Worm (Caenorhabditis elegans) whole organism, L3 larva: ENCODE measurements around the gene K12H6.8.

Experiments
- R02D3.7 ChIP-seq: fragments of 150-350 bp; optimal IDR thresholded peaks from 2 replicates; lab custom pipeline; 2014; ENCODE audit warnings: missing biosample characterization, missing genetic modification characterization
- aly-2 ChIP-seq: fragments of 150-350 bp; optimal IDR thresholded peaks from 2 replicates; lab custom pipeline; 2014; ENCODE audit warnings: missing biosample characterization, missing genetic modification characterization
- ama-1 ChIP-seq: fragments of 150-350 bp; optimal IDR thresholded peaks from 2 replicates; lab custom pipeline; 2018
- ceh-16 ChIP-seq: sonication (generic microtip); optimal IDR thresholded peaks from 2 replicates; lab custom pipeline; 2017; ENCODE audit warnings: missing biosample characterization, missing genetic modification characterization
- ceh-9 ChIP-seq: sonication (generic microtip); optimal IDR thresholded peaks from 2 replicates; lab custom pipeline; 2018; ENCODE audit warnings: missing biosample characterization, missing genetic modification characterization
- egl-27 ChIP-seq: sonication (generic microtip); optimal IDR thresholded peaks from 4 replicates; lab custom pipeline; 2017; ENCODE audit warnings: missing biosample characterization, missing genetic modification reagents, missing genetic modification characterization
- egl-5 ChIP-seq: fragments of 150-350 bp; optimal IDR thresholded peaks from 2 replicates; lab custom pipeline; 2017; ENCODE audit warnings: missing biosample characterization, missing genetic modification reagents, missing genetic modification characterization, inconsistent platforms
- elt-1 ChIP-seq: fragments of 150-350 bp; optimal IDR thresholded peaks from 2 replicates; lab custom pipeline; 2014; ENCODE audit warnings: missing biosample characterization, missing genetic modification characterization
- elt-3 ChIP-seq, 3 experiments: fragments of 150-350 bp in 1 of 3; sonication (generic microtip) in 2 of 3; optimal IDR thresholded peaks; 2 replicates in 2 of 3; 4 replicates in 1 of 3; lab custom pipeline; 2014 to 2017; ENCODE audit warnings: missing biosample characterization in 3 of 3, missing genetic modification characterization in 3 of 3
- fkh-10 ChIP-seq: sonication (generic microtip); optimal IDR thresholded peaks from 2 replicates; lab custom pipeline; 2017; ENCODE audit warnings: missing biosample characterization, missing genetic modification reagents, missing genetic modification characterization
- fkh-2 ChIP-seq: fragments of 150-350 bp; optimal IDR thresholded peaks from 2 replicates; lab custom pipeline; 2014; ENCODE audit warnings: missing biosample characterization, missing genetic modification reagents, missing genetic modification characterization
- fos-1 ChIP-seq: fragments of 150-350 bp; optimal IDR thresholded peaks from 2 replicates; lab custom pipeline; 2014; ENCODE audit warnings: missing biosample characterization, missing genetic modification characterization
- jun-1 ChIP-seq: fragments of 150-350 bp; optimal IDR thresholded peaks from 2 replicates; lab custom pipeline; 2014; ENCODE audit warnings: missing biosample characterization, missing genetic modification reagents, missing genetic modification characterization
- lin-15B ChIP-seq: fragments of 150-350 bp; optimal IDR thresholded peaks from 2 replicates; lab custom pipeline; 2014; ENCODE audit warnings: missing biosample characterization, missing genetic modification characterization
- lin-39 ChIP-seq: fragments of 150-350 bp; optimal IDR thresholded peaks from 2 replicates; lab custom pipeline; 2018; ENCODE audit warnings: missing biosample characterization, missing genetic modification reagents, missing genetic modification characterization
- mdl-1 ChIP-seq: fragments of 150-350 bp; optimal IDR thresholded peaks from 2 replicates; lab custom pipeline; 2014; ENCODE audit warnings: missing biosample characterization, missing genetic modification characterization
- mml-1 ChIP-seq: fragments of 150-350 bp; sonication (generic microtip); optimal IDR thresholded peaks from 3 replicates; lab custom pipeline; 2014; ENCODE audit warnings: missing biosample characterization, missing genetic modification characterization
- nfya-1 ChIP-seq: sonication (generic microtip); optimal IDR thresholded peaks from 2 replicates; lab custom pipeline; 2017; ENCODE audit warnings: missing genetic modification characterization, mild to moderate bottlenecking, missing compliant biosample characterization, antibody characterized with exemption, moderate library complexity; ENCODE audit not compliant: insufficient read depth
- nhr-23 ChIP-seq: fragments of 150-350 bp; optimal IDR thresholded peaks from 2 replicates; lab custom pipeline; 2014; ENCODE audit warnings: missing biosample characterization, missing genetic modification reagents, missing genetic modification characterization
- nhr-237 ChIP-seq: fragments of 150-350 bp; optimal IDR thresholded peaks from 2 replicates; lab custom pipeline; 2014; ENCODE audit warnings: missing biosample characterization, missing genetic modification characterization
- nhr-25 ChIP-seq: sonication (generic microtip); optimal IDR thresholded peaks from 2 replicates; lab custom pipeline; 2017; ENCODE audit warnings: missing biosample characterization, missing genetic modification characterization
- nhr-43 ChIP-seq: sonication (generic microtip); optimal IDR thresholded peaks from 2 replicates; lab custom pipeline; 2016; ENCODE audit warnings: mild to moderate bottlenecking, missing genetic modification characterization, missing compliant biosample characterization; ENCODE audit not compliant: poor library complexity, severe bottlenecking
- nhr-76 ChIP-seq: fragments of 150-350 bp; sonication (generic microtip); optimal IDR thresholded peaks from 5 replicates; lab custom pipeline; 2014; ENCODE audit warnings: missing biosample characterization, missing genetic modification characterization
- nhr-77 ChIP-seq: fragments of 150-350 bp; optimal IDR thresholded peaks from 2 replicates; lab custom pipeline; 2014; ENCODE audit warnings: missing biosample characterization, missing genetic modification characterization
- pha-4 ChIP-seq: fragments of 150-350 bp; optimal IDR thresholded peaks from 2 replicates; lab custom pipeline; 2014; ENCODE audit warnings: missing biosample characterization, missing genetic modification reagents, missing genetic modification characterization
- pqm-1 ChIP-seq: fragments of 150-350 bp; optimal IDR thresholded peaks from 2 replicates; lab custom pipeline; 2017; ENCODE audit warnings: missing biosample characterization, missing genetic modification characterization, inconsistent platforms
- skn-1 ChIP-seq: fragments of 150-350 bp; optimal IDR thresholded peaks from 2 replicates; lab custom pipeline; 2014; ENCODE audit warnings: missing biosample characterization, missing genetic modification characterization
- snpc-4 ChIP-seq: fragments of 150-350 bp; optimal IDR thresholded peaks from 2 replicates; lab custom pipeline; 2014; ENCODE audit warnings: missing biosample characterization, missing genetic modification characterization
- unc-39 ChIP-seq: sonication (generic microtip); optimal IDR thresholded peaks from 4 replicates; lab custom pipeline; 2017; ENCODE audit warnings: missing biosample characterization, missing genetic modification characterization
- zag-1 ChIP-seq: fragments of 150-350 bp; optimal IDR thresholded peaks from 2 replicates; lab custom pipeline; 2014; ENCODE audit warnings: missing biosample characterization, missing genetic modification characterization
- ztf-11 ChIP-seq: fragments of 150-350 bp; optimal IDR thresholded peaks from 2 replicates; lab custom pipeline; 2014; ENCODE audit warnings: missing biosample characterization, missing genetic modification characterization
- ztf-4 ChIP-seq: fragments of 150-350 bp; optimal IDR thresholded peaks from 2 replicates; lab custom pipeline; 2014; ENCODE audit warnings: missing biosample characterization, missing genetic modification characterization

K12H6.8 gene

ce11 chrII:2857559-2857958 is 29.9 kb downstream of the K12H6.8 start:
- TF ChIP-seq nhr-76 (tag; lab: Kevin White, UChicago) = no peak
- peak; percentile 49 for TF ChIP-seq nhr-25 (tag; lab: Kevin White, UChicago)
- no peak for TF ChIP-seq aly-2
- TF ChIP-seq nhr-43 (tag; lab: Kevin White, UChicago) = peak; percentile 63
- TF ChIP-seq elt-3 (tag; optimal IDR thresholded peaks at IDR 0.05; lab: Kevin White, UChicago) = peak in 2 of 3 experiments; percentile 70 to 95
- TF ChIP-seq elt-1 = peak; percentile 81
- TF ChIP-seq, all 47 proteins: peak for 4

ce11 chrII:2858851-2859250 is 31.2 kb downstream of the K12H6.8 start:
- TF ChIP-seq egl-5 (tag; lab: Kevin White, UChicago) (no peak), mml-1 (no peak), snpc-4 (tag; lab: Kevin White, UChicago) (no peak), fkh-10 (GFP tag; lab: Kevin White, UChicago) (no peak), unc-39 (no peak), jun-1 (tag; lab: Kevin White, UChicago) (no peak), lin-39 (no peak), ztf-11 (tag; lab: Kevin White, UChicago) (no peak)

ce11 chrII:2859315-2859714 is 31.6 kb downstream of the K12H6.8 start:
- TF ChIP-seq zag-1 (tag; lab: Kevin White, UChicago) (no peak), pqm-1 (tag; lab: Kevin White, UChicago) (no peak), egl-27 (tag; lab: Kevin White, UChicago) (no peak), nhr-76 (tag; lab: Kevin White, UChicago) (no peak), mdl-1 (tag; lab: Kevin White, UChicago) (no peak), nhr-43 (tag; lab: Kevin White, UChicago) (no peak), fkh-10 (GFP tag; lab: Kevin White, UChicago) (no peak), skn-1 (tag; lab: Kevin White, UChicago) (no peak), fos-1 (tag; lab: Kevin White, UChicago) (no peak), aly-2 (no peak), ztf-4 (tag; lab: Kevin White, UChicago) (no peak), lin-15B (no peak), ceh-9 (tag; lab: Kevin White, UChicago) (no peak), lin-39 (no peak), pha-4 (tag; lab: Kevin White, UChicago) (no peak), nhr-77 (tag; lab: Kevin White, UChicago) (no peak), jun-1 (tag; lab: Kevin White, UChicago) (no peak), mml-1 (no peak), nhr-237 (tag; lab: Kevin White, UChicago) (no peak), ama-1 (lab: Kevin White, UChicago) (no peak)
- TF ChIP-seq, all 47 proteins: peak for 0

ce11 chrII:2859873-2860821 is 32.5 kb downstream of the K12H6.8 start:
- TF ChIP-seq ztf-11 (tag; lab: Kevin White, UChicago) = no peak
- TF ChIP-seq pha-4 (tag; lab: Kevin White, UChicago) = peak; percentile 24
- peak; percentile 10 for TF ChIP-seq nfya-1
- peak; percentile 43 for TF ChIP-seq nhr-23
- no peak for TF ChIP-seq elt-3 (tag; optimal IDR thresholded peaks at IDR 0.05; lab: Kevin White, UChicago)
- no peak for TF ChIP-seq zag-1 (tag; lab: Kevin White, UChicago)
- no peak for TF ChIP-seq egl-5 (tag; lab: Kevin White, UChicago)
- no peak for TF ChIP-seq fkh-2 (tag; lab: Kevin White, UChicago)
- TF ChIP-seq ceh-16 (tag; lab: Kevin White, UChicago) = no peak
- no peak for TF ChIP-seq fkh-10 (GFP tag; lab: Kevin White, UChicago)
- no peak for TF ChIP-seq R02D3.7 (tag; lab: Kevin White, UChicago)
